Worm (Caenorhabditis elegans): ENCODE measurements around the gene mif-4.

Gene mif-4

DNA sequence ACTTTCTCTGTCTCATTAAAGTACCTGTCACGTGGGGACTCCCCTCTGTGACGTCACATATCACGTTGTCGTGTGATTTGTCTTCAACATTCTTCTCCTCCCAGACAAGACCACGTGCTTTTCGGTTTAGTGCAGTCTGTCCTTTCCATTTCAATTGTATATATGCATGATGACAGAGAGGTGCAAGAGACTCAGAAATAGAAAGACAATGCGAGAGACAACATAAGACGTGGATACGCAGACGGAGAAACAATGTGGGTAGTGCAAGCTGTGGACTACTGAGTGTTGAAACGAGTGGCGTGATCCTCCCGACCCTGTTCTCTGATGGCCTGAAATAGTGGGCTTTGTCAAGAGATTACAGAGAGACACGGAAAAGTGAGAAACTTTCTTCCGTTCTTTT lies 954 bp upstream of the mif-4 start (continued):
- TF ChIP-seq egl-27 (tag; optimal IDR thresholded peaks at IDR 0.05), result peak; percentile 40 to 58
- peak; percentile 61 for TF ChIP-seq fkh-4 (tag; optimal IDR thresholded peaks at IDR 0.05; ENCODE audit: borderline replicate concordance)
- peak; percentile 87 for TF ChIP-seq lin-13 (GFP tag; optimal IDR thresholded peaks at IDR 0.05)
- peak; percentile 98 for TF ChIP-seq ztf-4 (tag; optimal IDR thresholded peaks at IDR 0.05)
- peak; percentile 97 for TF ChIP-seq snu-23 (GFP tag; optimal IDR thresholded peaks at IDR 0.05)
- TF ChIP-seq egl-13 (tag; optimal IDR thresholded peaks at IDR 0.05), result peak; percentile 88
- TF ChIP-seq irx-1 (tag; optimal IDR thresholded peaks at IDR 0.05), result peak; percentile 94
- TF ChIP-seq unc-30 (tag; optimal IDR thresholded peaks at IDR 0.05), result no peak
- peak; percentile 97 for TF ChIP-seq nhr-90 (tag; optimal IDR thresholded peaks at IDR 0.05; ENCODE audit: poor library complexity)
- peak; percentile 73 to 93 for TF ChIP-seq lin-35 (GFP tag; optimal IDR thresholded peaks at IDR 0.05)
- peak; percentile 83 for TF ChIP-seq C04F5.9 (tag; optimal IDR thresholded peaks at IDR 0.05)
- no peak for TF ChIP-seq pag-3 (tag; optimal IDR thresholded peaks at IDR 0.05; ENCODE audit: borderline replicate concordance, insufficient read depth)
- peak; percentile 99 for TF ChIP-seq nhr-71 (tag; optimal IDR thresholded peaks at IDR 0.05)
- TF ChIP-seq unc-98 (GFP tag; IDR thresholded peaks at IDR 0.05), result peak; percentile 64; the same call in 1 of the 2 replicates
- TF ChIP-seq lin-39 (tag; optimal IDR thresholded peaks at IDR 0.05), result peak; percentile 94
- peak; percentile 74 to 80 (median 76) for TF ChIP-seq dpl-1 (GFP tag; optimal IDR thresholded peaks at IDR 0.05)
- peak; percentile 66 for TF ChIP-seq ama-1 (optimal IDR thresholded peaks at IDR 0.05)
- TF ChIP-seq unc-62 (GFP tag; optimal IDR thresholded peaks at IDR 0.05), result no peak
- TF ChIP-seq nhr-47 (tag; optimal IDR thresholded peaks at IDR 0.05), result peak; percentile 97
- no peak for TF ChIP-seq ceh-90 (tag; optimal IDR thresholded peaks at IDR 0.05)
- TF ChIP-seq efl-3 (GFP tag; optimal IDR thresholded peaks at IDR 0.05), result peak; percentile 11
- peak; percentile 15 for TF ChIP-seq C34B4.2 (tag; optimal IDR thresholded peaks at IDR 0.05)
- TF ChIP-seq hlh-4 (tag; optimal IDR thresholded peaks at IDR 0.05), result no peak
- no peak for TF ChIP-seq zag-1 (tag; optimal IDR thresholded peaks at IDR 0.05)
- TF ChIP-seq snpc-4 (tag; optimal IDR thresholded peaks at IDR 0.05), result peak; percentile 84
- TF ChIP-seq vab-15 (tag; optimal IDR thresholded peaks at IDR 0.05), result peak; percentile 84
- TF ChIP-seq fkh-8 (tag; optimal IDR thresholded peaks at IDR 0.05), result peak; percentile 96
- TF ChIP-seq nhr-11 (tag; optimal IDR thresholded peaks at IDR 0.05), result peak; percentile 73
- TF ChIP-seq nhr-237 (tag; optimal IDR thresholded peaks at IDR 0.05), result peak; percentile 37
- no peak for TF ChIP-seq tlp-1 (tag; optimal IDR thresholded peaks at IDR 0.05)
- no peak for TF ChIP-seq Y116A8C.19 (tag; optimal IDR thresholded peaks at IDR 0.05; ENCODE audit: borderline replicate concordance)
- peak; percentile 68 for TF ChIP-seq zip-4 (GFP tag; optimal IDR thresholded peaks at IDR 0.05)
- TF ChIP-seq grh-1 (GFP tag; IDR thresholded peaks at IDR 0.05), result peak; percentile 90
- TF ChIP-seq lin-14 (GFP tag; optimal IDR thresholded peaks at IDR 0.05), result peak; percentile 99
- peak; percentile 90 for TF ChIP-seq sup-37 (GFP tag; optimal IDR thresholded peaks at IDR 0.05)
- peak in 1 of 2 experiments; percentile 95 for TF ChIP-seq ztf-11 (tag; optimal IDR thresholded peaks at IDR 0.05)
- TF ChIP-seq aha-1 (tag; optimal IDR thresholded peaks at IDR 0.05), result peak; percentile 90
- no peak for TF ChIP-seq pqm-1 (tag; optimal IDR thresholded peaks at IDR 0.05)
- TF ChIP-seq swsn-7 (tag; optimal IDR thresholded peaks at IDR 0.05), result peak; percentile 93
- peak; percentile 87 for TF ChIP-seq sox-4 (tag; optimal IDR thresholded peaks at IDR 0.05)
- peak; percentile 22 for TF ChIP-seq lin-15B (tag; optimal IDR thresholded peaks at IDR 0.05)
- TF ChIP-seq lsy-2 (tag; optimal IDR thresholded peaks at IDR 0.05), result peak; percentile 91 to 92
- TF ChIP-seq fkh-10 (GFP tag; optimal IDR thresholded peaks at IDR 0.05), result peak; percentile 54

DNA sequence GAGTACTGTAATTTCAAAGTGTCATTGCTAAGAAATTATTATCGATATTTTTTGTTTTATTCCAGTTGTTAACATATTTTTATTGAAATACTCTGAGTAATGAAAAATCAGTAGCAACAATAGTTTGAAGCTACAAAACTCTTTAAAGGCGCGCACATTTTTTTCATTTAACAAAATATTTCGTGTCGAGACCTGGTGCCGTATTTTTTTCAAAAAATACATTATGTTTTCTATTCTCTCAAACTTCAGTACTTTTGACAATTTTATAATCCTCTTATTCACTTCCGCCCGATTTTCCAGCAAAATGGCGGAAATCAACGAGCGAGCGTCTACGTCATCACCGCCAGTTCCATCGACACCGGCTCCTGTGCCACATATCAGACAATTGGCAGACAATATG lies 1.9 kb downstream of the mif-4 start, which contains the start of gene blos-2:
Gene blos-2, plus strand, starts transcription at position 301 of the 400 bp plus-strand sequence.
- 0 out of 2 replicates have a peak, but pooled peaks have one; percentile 5 for TF ChIP-seq nhr-19 (GFP tag; conservative IDR thresholded peaks at IDR 0.05)
- TF ChIP-seq ceh-88 (GFP tag; IDR thresholded peaks at IDR 0.05), result no peak
- no peak for TF ChIP-seq sox-4 (tag; optimal IDR thresholded peaks at IDR 0.05)

Measured in whole organism, L1 larva.